Worm (Caenorhabditis elegans) whole organism, L4 larva: Measurements from ENCODE around the gene xbx-5.

Source experiments
- attf-4 ChIP-seq: sonication (generic microtip); optimal IDR thresholded peaks from 3 replicates; lab custom pipeline; 2017; ENCODE audit warnings: missing biosample characterization, missing genetic modification characterization
- ceh-32 ChIP-seq: sonication (generic microtip); optimal IDR thresholded peaks from 2 replicates; lab custom pipeline; 2016; ENCODE audit warnings: mild to moderate bottlenecking, missing genetic modification characterization, missing compliant biosample characterization; ENCODE audit not compliant: poor library complexity
- cey-2 ChIP-seq: sonication (generic microtip); optimal IDR thresholded peaks from 3 replicates; lab custom pipeline; 2017; ENCODE audit warnings: missing genetic modification characterization, mild to moderate bottlenecking, missing compliant biosample characterization, antibody characterized with exemption, borderline replicate concordance; ENCODE audit not compliant: insufficient read depth
- daf-16 ChIP-seq, 3 experiments: sonication (generic microtip); optimal IDR thresholded peaks; 2 replicates each; lab custom pipeline; 2016 to 2017; ENCODE audit warnings: missing genetic modification characterization in 3 of 3, missing genetic modification reagents in 3 of 3, mild to moderate bottlenecking in 2 of 3, missing compliant biosample characterization in 2 of 3, missing biosample characterization in 1 of 3, moderate library complexity in 1 of 3
- lin-1 ChIP-seq: fragments of 200-800 bp; sonication (Bioruptor generic); IDR thresholded peaks from 2 replicates; pipeline ENCODE4 v1.3.6; 2022; ENCODE audit warnings: missing genetic modification reagents, missing genetic modification characterization, missing compliant biosample characterization
- lin-13 ChIP-seq: fragments of 150-350 bp; optimal IDR thresholded peaks from 2 replicates; lab custom pipeline; 2014; ENCODE audit warnings: missing biosample characterization, missing genetic modification reagents, missing genetic modification characterization
- lir-3 ChIP-seq: sonication (generic microtip); optimal IDR thresholded peaks from 2 replicates; lab custom pipeline; 2016; ENCODE audit warnings: mild to moderate bottlenecking, missing genetic modification characterization, missing compliant biosample characterization
- vab-7 ChIP-seq: fragments of 200-800 bp; sonication (Bioruptor generic); IDR thresholded peaks from 2 replicates; pipeline ENCODE4 v1.3.6; 2022; ENCODE audit warnings: missing genetic modification reagents, missing genetic modification characterization, missing compliant biosample characterization
- zip-2 ChIP-seq: fragments of 150-350 bp; optimal IDR thresholded peaks from 2 replicates; lab custom pipeline; 2014; ENCODE audit warnings: missing biosample characterization, missing genetic modification characterization

DNA sequence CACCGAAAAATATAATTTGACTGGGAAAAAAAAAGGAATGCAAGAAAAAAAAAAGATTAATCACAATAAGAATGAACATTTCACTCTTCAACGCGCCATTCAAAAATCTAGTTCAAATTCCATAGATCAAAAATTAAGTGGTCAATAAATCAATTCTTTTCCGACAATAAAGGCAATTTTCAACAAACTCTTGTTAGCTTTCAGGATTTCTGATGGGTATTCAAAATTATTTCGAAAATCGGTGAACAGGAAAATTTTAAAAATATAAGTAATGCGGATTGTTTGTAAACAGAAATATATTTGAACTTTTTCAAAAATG lies 3.4 kb downstream of the xbx-5 start:
- no peak for TF ChIP-seq lir-3
- TF ChIP-seq lin-1, result no peak
- TF ChIP-seq attf-4 (tag; lab: Kevin White, UChicago), result no peak
- TF ChIP-seq ceh-32 (tag; lab: Kevin White, UChicago), result no peak
- TF ChIP-seq vab-7 (GFP tag; lab: Robert Waterston, UW), result no peak
- no peak for TF ChIP-seq lin-13 (GFP tag; lab: Kevin White, UChicago)
- TF ChIP-seq daf-16 (GFP tag; optimal IDR thresholded peaks at IDR 0.05; lab: Kevin White, UChicago), result no peak
- TF ChIP-seq daf-16 (tag; optimal IDR thresholded peaks at IDR 0.05; lab: Kevin White, UChicago), result no peak
- TF ChIP-seq zip-2, result no peak
- no peak for TF ChIP-seq cey-2 (tag; lab: Kevin White, UChicago)
